Worm (Caenorhabditis elegans) whole organism, L2 larva: ENCODE results near the gene T06E4.5.

Source experiments
- C34F6.9 ChIP-seq: fragments of 150-350 bp; optimal IDR thresholded peaks from 2 replicates; lab custom pipeline; 2014; ENCODE audit warnings: missing biosample characterization, missing genetic modification characterization
- F13H6.1 ChIP-seq: sonication (generic microtip); optimal IDR thresholded peaks from 2 replicates; lab custom pipeline; 2016; ENCODE audit warnings: missing genetic modification characterization, missing compliant biosample characterization
- Y55F3AM.14 ChIP-seq: fragments of 200-800 bp; sonication (Bioruptor generic); optimal IDR thresholded peaks from 2 replicates; lab custom pipeline; 2018; ENCODE audit warnings: mild to moderate bottlenecking, missing genetic modification characterization, missing compliant biosample characterization
- ZK546.5 ChIP-seq: sonication (generic microtip); optimal IDR thresholded peaks from 2 replicates; lab custom pipeline; 2017; ENCODE audit warnings: missing biosample characterization, missing genetic modification characterization
- alr-1 ChIP-seq: fragments of 150-350 bp; optimal IDR thresholded peaks from 2 replicates; lab custom pipeline; 2014; ENCODE audit warnings: missing biosample characterization, missing genetic modification characterization
- ama-1 ChIP-seq: fragments of 150-350 bp; optimal IDR thresholded peaks from 2 replicates; lab custom pipeline; 2018; ENCODE audit warnings: inconsistent platforms
- blmp-1 ChIP-seq: sonication (generic microtip); optimal IDR thresholded peaks from 2 replicates; lab custom pipeline; 2017; ENCODE audit warnings: missing genetic modification characterization, mild to moderate bottlenecking, missing compliant biosample characterization, antibody characterized with exemption, moderate library complexity; ENCODE audit not compliant: insufficient read depth
- ceh-16 ChIP-seq: fragments of 150-350 bp; optimal IDR thresholded peaks from 2 replicates; lab custom pipeline; 2014; ENCODE audit warnings: missing biosample characterization, missing genetic modification characterization
- ceh-82 ChIP-seq: fragments of 150-350 bp; optimal IDR thresholded peaks from 2 replicates; lab custom pipeline; 2014; ENCODE audit warnings: missing biosample characterization, missing genetic modification characterization
- crh-2 ChIP-seq: sonication (generic microtip); optimal IDR thresholded peaks from 2 replicates; lab custom pipeline; 2017; ENCODE audit warnings: missing biosample characterization, missing genetic modification characterization
- dmd-4 ChIP-seq: sonication (generic microtip); optimal IDR thresholded peaks from 2 replicates; lab custom pipeline; 2017; ENCODE audit warnings: missing biosample characterization, missing genetic modification characterization
- elt-1 ChIP-seq: fragments of 150-350 bp; optimal IDR thresholded peaks from 2 replicates; lab custom pipeline; 2014; ENCODE audit warnings: missing biosample characterization, missing genetic modification characterization
- fos-1 ChIP-seq: fragments of 150-350 bp; optimal IDR thresholded peaks from 2 replicates; lab custom pipeline; 2014; ENCODE audit warnings: missing biosample characterization, missing genetic modification characterization
- gmeb-1 ChIP-seq: fragments of 150-350 bp; optimal IDR thresholded peaks from 2 replicates; lab custom pipeline; 2014; ENCODE audit warnings: missing biosample characterization, missing genetic modification characterization
- lin-11 ChIP-seq: fragments of 150-350 bp; sonication (generic microtip); optimal IDR thresholded peaks from 2 replicates; lab custom pipeline; 2014; ENCODE audit warnings: missing biosample characterization, missing genetic modification characterization, inconsistent platforms, mixed read lengths
- lin-13 ChIP-seq: fragments of 150-350 bp; optimal IDR thresholded peaks from 2 replicates; lab custom pipeline; 2014; ENCODE audit warnings: missing biosample characterization, missing genetic modification reagents, missing genetic modification characterization
- lin-39 ChIP-seq: fragments of 150-350 bp; optimal IDR thresholded peaks from 2 replicates; lab custom pipeline; 2014; ENCODE audit warnings: missing biosample characterization, missing genetic modification reagents, missing genetic modification characterization
- lsy-2 ChIP-seq, 2 experiments: fragments of 150-350 bp in 1 of 2; sonication (generic microtip) in 1 of 2; optimal IDR thresholded peaks; 2 replicates each; lab custom pipeline; 2014 to 2017; ENCODE audit warnings: missing biosample characterization in 2 of 2, missing genetic modification characterization in 2 of 2
- mab-5 ChIP-seq: fragments of 150-350 bp; optimal IDR thresholded peaks from 2 replicates; lab custom pipeline; 2014; ENCODE audit warnings: missing biosample characterization, missing genetic modification characterization
- mbf-1 ChIP-seq: sonication (generic microtip); optimal IDR thresholded peaks from 2 replicates; lab custom pipeline; 2017; ENCODE audit warnings: missing biosample characterization, missing genetic modification characterization
- mdl-1 ChIP-seq, 2 experiments: fragments of 150-350 bp in 1 of 2; sonication (generic microtip) in 1 of 2; optimal IDR thresholded peaks; 2 replicates each; lab custom pipeline; 2017; ENCODE audit warnings: missing biosample characterization in 2 of 2, missing genetic modification characterization in 2 of 2
- nhr-129 ChIP-seq: fragments of 150-350 bp; optimal IDR thresholded peaks from 2 replicates; lab custom pipeline; 2014; ENCODE audit warnings: missing biosample characterization, missing genetic modification characterization
- nhr-21 ChIP-seq: fragments of 150-350 bp; optimal IDR thresholded peaks from 2 replicates; lab custom pipeline; 2014; ENCODE audit warnings: missing biosample characterization, missing genetic modification characterization
- nhr-23 ChIP-seq: fragments of 150-350 bp; optimal IDR thresholded peaks from 2 replicates; lab custom pipeline; 2014; ENCODE audit warnings: missing biosample characterization, missing genetic modification reagents, missing genetic modification characterization
- nhr-237 ChIP-seq: fragments of 150-350 bp; optimal IDR thresholded peaks from 2 replicates; lab custom pipeline; 2014; ENCODE audit warnings: missing biosample characterization, missing genetic modification characterization
- nhr-25 ChIP-seq: fragments of 150-350 bp; sonication (generic microtip); optimal IDR thresholded peaks from 3 replicates; lab custom pipeline; 2014; ENCODE audit warnings: missing biosample characterization, missing genetic modification characterization
- peb-1 ChIP-seq: fragments of 150-350 bp; optimal IDR thresholded peaks from 2 replicates; lab custom pipeline; 2014; ENCODE audit warnings: missing biosample characterization, missing genetic modification characterization
- sem-4 ChIP-seq: fragments of 150-350 bp; optimal IDR thresholded peaks from 2 replicates; lab custom pipeline; 2014; ENCODE audit warnings: missing biosample characterization, missing genetic modification reagents, missing genetic modification characterization
- skn-1 ChIP-seq: sonication (generic microtip); optimal IDR thresholded peaks from 2 replicates; lab custom pipeline; 2017; ENCODE audit warnings: missing biosample characterization, missing genetic modification characterization
- sma-3 ChIP-seq: sonication (generic microtip); optimal IDR thresholded peaks from 2 replicates; lab custom pipeline; 2016; ENCODE audit warnings: missing genetic modification reagents, missing genetic modification characterization, missing compliant biosample characterization
- sma-9 ChIP-seq, 2 experiments: fragments of 150-350 bp in 1 of 2; sonication (generic microtip) in 1 of 2; optimal IDR thresholded peaks; 2 replicates each; lab custom pipeline; 2014 to 2016; ENCODE audit warnings: missing genetic modification characterization in 2 of 2, mild to moderate bottlenecking in 1 of 2, missing biosample characterization in 1 of 2, missing compliant biosample characterization in 1 of 2, missing genetic modification reagents in 1 of 2, moderate library complexity in 1 of 2
- snpc-4 ChIP-seq: fragments of 150-350 bp; optimal IDR thresholded peaks from 2 replicates; lab custom pipeline; 2014; ENCODE audit warnings: missing biosample characterization, missing genetic modification characterization
- unc-55 ChIP-seq: fragments of 150-350 bp; sonication (generic microtip); optimal IDR thresholded peaks from 3 replicates; lab custom pipeline; 2014; ENCODE audit warnings: missing biosample characterization, missing genetic modification reagents, missing genetic modification characterization
- ztf-4 ChIP-seq: fragments of 150-350 bp; optimal IDR thresholded peaks from 2 replicates; lab custom pipeline; 2014; ENCODE audit warnings: missing biosample characterization, missing genetic modification characterization

T06E4.5 gene

ce11 chrV:9630944-9631343 lies at the start of gene T06E4.5:
Gene T06E4.5 (plus strand): TSS chrV:9631244.
- TF ChIP-seq nhr-25 (tag; lab: Kevin White, UChicago) (no peak), unc-55 (GFP tag; lab: Kevin White, UChicago) (no peak), Y55F3AM.14 (GFP tag; lab: Kevin White, UChicago) (no peak), elt-1 (tag; lab: Kevin White, UChicago) (no peak), lsy-2 (tag; optimal IDR thresholded peaks at IDR 0.05; lab: Kevin White, UChicago) (no peak), lin-11 (tag; lab: Kevin White, UChicago) (no peak), ztf-4 (no peak), nhr-23 (no peak), lin-39 (tag; lab: Kevin White, UChicago) (no peak), sma-9 (GFP tag; optimal IDR thresholded peaks at IDR 0.05; lab: Kevin White, UChicago) (no peak), sma-9 (tag; optimal IDR thresholded peaks at IDR 0.05; lab: Kevin White, UChicago) (no peak), ama-1 (lab: Kevin White, UChicago) (no peak), nhr-21 (tag; lab: Kevin White, UChicago) (no peak), snpc-4 (no peak), sem-4 (no peak), nhr-237 (no peak)

- TF ChIP-seq mab-5 (tag; lab: Kevin White, UChicago) (peak; percentile 16), lin-11 (tag; lab: Kevin White, UChicago) (peak; percentile 64), lin-39 (tag; lab: Kevin White, UChicago) (no peak), nhr-25 (tag; lab: Kevin White, UChicago) (no peak), fos-1 (tag; lab: Kevin White, UChicago) (peak; percentile 9), ztf-4 (peak; percentile 7), sma-3 (GFP tag; lab: Kevin White, UChicago) (peak; percentile 41), F13H6.1 (tag; lab: Kevin White, UChicago) (peak; percentile 53), gmeb-1 (tag; lab: Kevin White, UChicago) (peak; percentile 60), lin-13 (GFP tag; lab: Kevin White, UChicago) (peak; percentile 40), nhr-129 (peak; percentile 50), C34F6.9 (tag; lab: Kevin White, UChicago) (peak; percentile 45), ZK546.5 (tag; lab: Kevin White, UChicago) (no peak), snpc-4 (no peak), sma-9 (GFP tag; optimal IDR thresholded peaks at IDR 0.05; lab: Kevin White, UChicago) (peak; percentile 30), sma-9 (tag; optimal IDR thresholded peaks at IDR 0.05; lab: Kevin White, UChicago) (no peak)
- TF ChIP-seq, all 48 proteins: peak for 11
Observed at ce11 chrV:9582594-9583322, 48.3 kb upstream of the T06E4.5 start, which contains the start of gene rtfo-1. Gene rtfo-1 (minus strand): TSS chrV:9582644.

ce11 chrV:9583323-9583644 lies 47.8 kb upstream of the T06E4.5 start, which contains the start of gene K09G1.1:
Gene K09G1.1 (plus strand): TSS chrV:9583545.
- TF ChIP-seq Y55F3AM.14 (GFP tag; lab: Kevin White, UChicago) (no peak), elt-1 (tag; lab: Kevin White, UChicago) (no peak), nhr-21 (tag; lab: Kevin White, UChicago) (no peak), peb-1 (tag; lab: Kevin White, UChicago) (no peak)

- TF ChIP-seq mab-5 (tag; lab: Kevin White, UChicago) (no peak), blmp-1 (tag; lab: Kevin White, UChicago) (no peak), alr-1 (tag; lab: Kevin White, UChicago) (no peak), crh-2 (tag; lab: Kevin White, UChicago) (peak; percentile 67), ceh-82 (no peak), nhr-129 (no peak)
Observed at ce11 chrV:9584263-9584662, 46.8 kb upstream of the T06E4.5 start.

- no peak for TF ChIP-seq dmd-4 (tag; lab: Kevin White, UChicago)
- TF ChIP-seq ceh-16 (tag; lab: Kevin White, UChicago): no peak
- no peak for TF ChIP-seq mdl-1 (tag; optimal IDR thresholded peaks at IDR 0.05; lab: Kevin White, UChicago)
- no peak for TF ChIP-seq skn-1 (tag; lab: Kevin White, UChicago)
- peak; percentile 14 for TF ChIP-seq nhr-25 (tag; lab: Kevin White, UChicago)
- TF ChIP-seq mbf-1: no peak
- no peak for TF ChIP-seq ama-1 (lab: Kevin White, UChicago)
Observed at ce11 chrV:9587619-9588018, 43.4 kb upstream of the T06E4.5 start.
